Fruit fly (Drosophila melanogaster) whole organism, embryonic: ENCODE measurements around the gene CG31191.

Source experiments
- Ada2b ChIP-seq: fragments of 200-800 bp; sonication (Bioruptor generic); IDR thresholded peaks from 2 replicates; pipeline ENCODE4 v1.3.6; 2022; ENCODE audit warnings: missing biosample characterization, missing genetic modification characterization
- Atf-2 ChIP-seq: fragments of 200-800 bp; sonication (Bioruptor generic); optimal IDR thresholded peaks from 2 replicates; lab custom pipeline; 2016; ENCODE audit warnings: missing biosample characterization, missing genetic modification characterization
- CG10366 ChIP-seq: fragments of 200-800 bp; sonication (Bioruptor generic); IDR thresholded peaks from 2 replicates; pipeline ENCODE4 v1.3.6; 2022; ENCODE audit warnings: missing biosample characterization, missing genetic modification characterization
- CG11456 ChIP-seq: fragments of 200-800 bp; sonication (Bioruptor generic); IDR thresholded peaks from 3 replicates; pipeline ENCODE4 v1.3.6; 2022; ENCODE audit warnings: missing biosample characterization, missing genetic modification characterization
- CG11723 ChIP-seq: fragments of 200-800 bp; sonication (Bioruptor generic); optimal IDR thresholded peaks from 2 replicates; lab custom pipeline; 2017; ENCODE audit warnings: missing biosample characterization, mild to moderate bottlenecking, missing genetic modification characterization
- CG12219 ChIP-seq: fragments of 200-800 bp; sonication (Bioruptor generic); optimal IDR thresholded peaks from 3 replicates; lab custom pipeline; 2018; ENCODE audit warnings: missing biosample characterization, mild to moderate bottlenecking, missing genetic modification characterization
- CG14050 ChIP-seq: fragments of 200-800 bp; sonication (Bioruptor generic); IDR thresholded peaks from 3 replicates; pipeline ENCODE4 v1.3.6; 2022; ENCODE audit warnings: missing biosample characterization, missing genetic modification characterization
- CG17359 ChIP-seq: fragments of 200-800 bp; sonication (Bioruptor generic); optimal IDR thresholded peaks from 3 replicates; lab custom pipeline; 2018; ENCODE audit warnings: missing biosample characterization, mild to moderate bottlenecking, missing genetic modification characterization, moderate library complexity
- CG17829 ChIP-seq: fragments of 200-800 bp; optimal IDR thresholded peaks from 2 replicates; lab custom pipeline; 2019; ENCODE audit warnings: missing biosample characterization, mild to moderate bottlenecking, missing genetic modification characterization, moderate library complexity
- CG18764 ChIP-seq: fragments of 200-800 bp; sonication (Bioruptor generic); optimal IDR thresholded peaks from 3 replicates; lab custom pipeline; 2016; ENCODE audit warnings: missing biosample characterization, missing genetic modification characterization
- CG2129 ChIP-seq: fragments of 200-800 bp; sonication (Bioruptor generic); IDR thresholded peaks from 2 replicates; pipeline ENCODE4 v1.3.6; 2022; ENCODE audit warnings: missing biosample characterization, missing genetic modification characterization; ENCODE audit not compliant: partially characterized antibody
- CG32532 ChIP-seq: fragments of 200-800 bp; sonication (Bioruptor generic); IDR thresholded peaks from 2 replicates; pipeline ENCODE4 v1.3.6; 2022; ENCODE audit warnings: missing biosample characterization, missing genetic modification characterization
- CG43689 ChIP-seq: fragments of 200-800 bp; sonication (Bioruptor generic); IDR thresholded peaks from 2 replicates; pipeline ENCODE4 v1.3.6; 2022; ENCODE audit warnings: missing biosample characterization, missing genetic modification characterization
- CG7372 ChIP-seq: fragments of 200-800 bp; sonication (Bioruptor generic); IDR thresholded peaks from 2 replicates; pipeline ENCODE4 v1.3.6; 2022; ENCODE audit warnings: missing biosample characterization, missing genetic modification characterization
- CG9437 ChIP-seq: fragments of 200-800 bp; sonication (Bioruptor generic); optimal IDR thresholded peaks from 2 replicates; lab custom pipeline; 2018; ENCODE audit warnings: missing biosample characterization, mild to moderate bottlenecking, missing genetic modification characterization
- CG9609 ChIP-seq: fragments of 200-800 bp; sonication (Bioruptor generic); optimal IDR thresholded peaks from 3 replicates; lab custom pipeline; 2016; ENCODE audit warnings: missing biosample characterization, missing genetic modification characterization
- CG9817 ChIP-seq: fragments of 200-800 bp; sonication (Bioruptor generic); optimal IDR thresholded peaks from 2 replicates; lab custom pipeline; 2018; ENCODE audit warnings: missing biosample characterization, mild to moderate bottlenecking, missing genetic modification characterization, moderate library complexity
- CG9932 ChIP-seq: fragments of 200-800 bp; sonication (Bioruptor generic); IDR thresholded peaks from 2 replicates; pipeline ENCODE4 v1.3.6; 2022; ENCODE audit warnings: missing biosample characterization, missing genetic modification characterization
- CrebB ChIP-seq: fragments of 200-800 bp; sonication (Bioruptor generic); optimal IDR thresholded peaks from 3 replicates; lab custom pipeline; 2018; ENCODE audit warnings: missing biosample characterization, mild to moderate bottlenecking, missing genetic modification characterization
- Deaf1 ChIP-seq: fragments of 200-800 bp; optimal IDR thresholded peaks from 3 replicates; lab custom pipeline; 2019; ENCODE audit warnings: missing biosample characterization, mild to moderate bottlenecking, missing genetic modification characterization, moderate library complexity
- Drgx ChIP-seq: fragments of 200-800 bp; sonication (Bioruptor generic); IDR thresholded peaks from 2 replicates; pipeline ENCODE4 v1.3.6; 2022; ENCODE audit warnings: missing biosample characterization, missing genetic modification characterization
- E2f1 ChIP-seq: fragments of 200-800 bp; sonication (Bioruptor generic); IDR thresholded peaks from 2 replicates; pipeline ENCODE4 v1.3.6; 2022; ENCODE audit warnings: missing biosample characterization, missing genetic modification characterization
- Ets97D ChIP-seq: fragments of 200-800 bp; sonication (Bioruptor generic); optimal IDR thresholded peaks from 3 replicates; lab custom pipeline; 2016; ENCODE audit warnings: missing biosample characterization, missing genetic modification characterization
- HmgZ ChIP-seq: fragments of 200-800 bp; sonication (Bioruptor generic); optimal IDR thresholded peaks from 2 replicates; lab custom pipeline; 2018; ENCODE audit warnings: missing biosample characterization, mild to moderate bottlenecking, missing genetic modification characterization
- Neu2 ChIP-seq: fragments of 200-800 bp; sonication (Bioruptor generic); optimal IDR thresholded peaks from 3 replicates; lab custom pipeline; 2016; ENCODE audit warnings: missing biosample characterization, missing genetic modification characterization, borderline replicate concordance
- Nf-YA ChIP-seq: fragments of 200-800 bp; sonication (Bioruptor generic); IDR thresholded peaks from 2 replicates; pipeline ENCODE4 v1.3.6; 2022; ENCODE audit warnings: missing biosample characterization, missing genetic modification characterization
- Stat92E ChIP-seq, 3 experiments: fragments of >200 bp in 2 of 3; fragments of 200-800 bp in 1 of 3; sonication (Bioruptor generic) in 1 of 3; optimal IDR thresholded peaks; 2 replicates each; lab custom pipeline; 2017 to 2019; ENCODE audit warnings: missing biosample characterization in 3 of 3, missing genetic modification characterization in 3 of 3, mild to moderate bottlenecking in 1 of 3, moderate library complexity in 1 of 3
- Xbp1 ChIP-seq: fragments of 200-800 bp; sonication (Bioruptor generic); optimal IDR thresholded peaks from 3 replicates; lab custom pipeline; 2016; ENCODE audit warnings: missing biosample characterization, mild to moderate bottlenecking, missing genetic modification characterization
- br ChIP-seq: fragments of >200 bp; optimal IDR thresholded peaks from 2 replicates; lab custom pipeline; 2017
- crc ChIP-seq: fragments of 200-800 bp; sonication (Bioruptor generic); optimal IDR thresholded peaks from 2 replicates; lab custom pipeline; 2016; ENCODE audit warnings: missing biosample characterization, missing genetic modification characterization
- crp ChIP-seq, 2 experiments: fragments of 200-800 bp; sonication (Bioruptor generic); optimal IDR thresholded peaks; 2 replicates in 1 of 2; 3 replicates in 1 of 2; lab custom pipeline; 2017; ENCODE audit warnings: missing biosample characterization in 2 of 2, missing genetic modification characterization in 2 of 2, mild to moderate bottlenecking in 1 of 2, moderate library complexity in 1 of 2
- danr ChIP-seq: fragments of 200-800 bp; sonication (Bioruptor generic); IDR thresholded peaks from 2 replicates; pipeline ENCODE4 v1.3.6; 2022; ENCODE audit warnings: missing biosample characterization, missing genetic modification characterization
- dysf ChIP-seq: fragments of 200-800 bp; sonication (Bioruptor generic); IDR thresholded peaks from 3 replicates; pipeline ENCODE4 v1.3.6; 2022; ENCODE audit warnings: missing biosample characterization, missing genetic modification characterization
- esg ChIP-seq: fragments of 200-800 bp; sonication (Bioruptor generic); conservative IDR thresholded peaks from 2 replicates; pipeline ENCODE4 v1.3.6; 2022; ENCODE audit warnings: missing biosample characterization, missing genetic modification characterization
- ftz-f1 ChIP-seq: fragments of 200-800 bp; sonication (Bioruptor generic); optimal IDR thresholded peaks from 2 replicates; lab custom pipeline; 2016; ENCODE audit warnings: missing biosample characterization, missing genetic modification characterization
- gce ChIP-seq: fragments of 200-800 bp; sonication (Bioruptor generic); IDR thresholded peaks from 3 replicates; pipeline ENCODE4 v1.3.6; 2022; ENCODE audit warnings: missing biosample characterization, missing genetic modification characterization
- gfzf ChIP-seq: fragments of 200-800 bp; sonication (Bioruptor generic); optimal IDR thresholded peaks from 2 replicates; lab custom pipeline; 2016; ENCODE audit warnings: missing biosample characterization, mild to moderate bottlenecking, missing genetic modification characterization, moderate library complexity
- jigr1 ChIP-seq: fragments of 200-800 bp; sonication (Bioruptor generic); IDR thresholded peaks from 3 replicates; pipeline ENCODE4 v1.3.6; 2022; ENCODE audit warnings: missing biosample characterization, missing genetic modification characterization
- jing ChIP-seq: fragments of 200-800 bp; sonication (Bioruptor generic); optimal IDR thresholded peaks from 2 replicates; lab custom pipeline; 2018; ENCODE audit warnings: missing biosample characterization, mild to moderate bottlenecking, missing genetic modification characterization
- kay ChIP-seq: fragments of 200-800 bp; sonication (Bioruptor generic); optimal IDR thresholded peaks from 2 replicates; lab custom pipeline; 2016; ENCODE audit warnings: missing biosample characterization, missing genetic modification characterization
- luna ChIP-seq: fragments of 200-800 bp; sonication (Bioruptor generic); optimal IDR thresholded peaks from 2 replicates; lab custom pipeline; 2016; ENCODE audit warnings: missing biosample characterization, missing genetic modification characterization
- nerfin-1 ChIP-seq: fragments of 200-800 bp; sonication (Bioruptor generic); optimal IDR thresholded peaks from 3 replicates; lab custom pipeline; 2019; ENCODE audit warnings: missing biosample characterization, mild to moderate bottlenecking, missing genetic modification characterization, moderate library complexity
- peb ChIP-seq: fragments of 200-800 bp; sonication (Bioruptor generic); IDR thresholded peaks from 2 replicates; pipeline ENCODE4 v1.3.6; 2022; ENCODE audit warnings: missing biosample characterization, missing genetic modification characterization
- pho ChIP-seq: fragments of 200-800 bp; sonication (Bioruptor generic); optimal IDR thresholded peaks from 2 replicates; lab custom pipeline; 2016; ENCODE audit warnings: missing biosample characterization, missing genetic modification characterization
- rib ChIP-seq: fragments of 200-800 bp; sonication (Bioruptor generic); IDR thresholded peaks from 2 replicates; pipeline ENCODE4 v1.3.6; 2022; ENCODE audit warnings: missing biosample characterization, missing genetic modification characterization
- row ChIP-seq: fragments of 200-800 bp; sonication (Bioruptor generic); IDR thresholded peaks from 3 replicates; pipeline ENCODE4 v1.3.6; 2022; ENCODE audit warnings: missing biosample characterization, missing genetic modification characterization
- run ChIP-seq: fragments of 200-800 bp; sonication (Bioruptor generic); optimal IDR thresholded peaks from 3 replicates; lab custom pipeline; 2018; ENCODE audit warnings: missing biosample characterization, mild to moderate bottlenecking, missing genetic modification characterization
- sens ChIP-seq: fragments of 200-800 bp; sonication (Bioruptor generic); peaks from one replicate; lab custom pipeline; 2016; ENCODE audit warnings: missing biosample characterization, missing genetic modification characterization
- slou ChIP-seq: fragments of 200-800 bp; sonication (Bioruptor generic); optimal IDR thresholded peaks from 3 replicates; lab custom pipeline; 2016; ENCODE audit warnings: missing biosample characterization, missing genetic modification characterization
- sqz ChIP-seq: fragments of 200-800 bp; sonication (Bioruptor generic); optimal IDR thresholded peaks from 3 replicates; lab custom pipeline; 2018; ENCODE audit warnings: missing biosample characterization, mild to moderate bottlenecking, missing genetic modification characterization
- stc ChIP-seq: fragments of 200-800 bp; sonication (Bioruptor generic); IDR thresholded peaks from 2 replicates; pipeline ENCODE4 v1.3.6; 2022; ENCODE audit warnings: missing biosample characterization, missing genetic modification characterization
- sug ChIP-seq: fragments of 200-800 bp; optimal IDR thresholded peaks from 2 replicates; lab custom pipeline; 2019; ENCODE audit warnings: missing biosample characterization, mild to moderate bottlenecking, missing genetic modification characterization, moderate library complexity
- tgo ChIP-seq: fragments of 200-800 bp; sonication (Bioruptor generic); IDR thresholded peaks from 3 replicates; pipeline ENCODE4 v1.3.6; 2022; ENCODE audit warnings: missing biosample characterization, missing genetic modification characterization

Gene CG31191

DNA sequence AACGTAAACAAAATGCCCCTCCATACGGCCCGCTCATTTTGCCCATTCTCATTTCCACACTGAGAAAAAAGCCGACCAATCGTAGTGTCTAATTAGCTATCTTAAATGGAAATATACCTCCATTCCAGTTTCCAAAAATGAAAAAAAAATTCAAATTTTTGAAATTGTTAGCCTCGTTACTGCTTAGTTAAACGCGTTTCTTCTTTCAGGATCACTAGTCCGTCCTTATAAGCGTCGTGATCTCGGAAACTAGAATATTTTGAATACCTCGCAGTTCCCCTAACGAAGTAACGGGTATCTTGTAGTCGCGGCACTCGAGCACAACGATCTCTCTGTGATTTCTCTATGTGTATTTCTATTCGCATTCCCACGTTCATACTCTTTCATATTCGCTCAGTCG, 44.3 kb upstream of the CG31191 start (continued):
- peak; percentile 13 for TF ChIP-seq CG12219 (GFP tag; lab: Kevin White, UChicago)
- TF ChIP-seq Xbp1 (GFP tag; lab: Kevin White, UChicago) = peak; percentile 53
- peak; percentile 47 for TF ChIP-seq Ada2b (GFP tag; lab: Robert Waterston, UW)
- no peak for TF ChIP-seq ftz-f1
- TF ChIP-seq E2f1 = no peak
- peak; percentile 37 for TF ChIP-seq CG9609 (GFP tag; lab: Kevin White, UChicago)
- peak; percentile 51 for TF ChIP-seq CG17829 (tag; lab: Kevin White, UChicago)
- TF ChIP-seq CG7372 (GFP tag; lab: Robert Waterston, UW) = peak; percentile 25; the same call in 1 of the 2 replicates
- no peak for TF ChIP-seq jing
- TF ChIP-seq CG17359 (tag; lab: Kevin White, UChicago) = no peak
- no peak for TF ChIP-seq Neu2
- TF ChIP-seq CG10366 (GFP tag; lab: Robert Waterston, UW) = no peak; the same call in 1 of the 2 replicates
- no peak for TF ChIP-seq jigr1 (GFP tag; lab: Robert Waterston, UW)
- no peak for TF ChIP-seq CG18764
- no peak for TF ChIP-seq stc (GFP tag; lab: Robert Waterston, UW)
- no peak for TF ChIP-seq peb (GFP tag; lab: Robert Waterston, UW)
- no peak for TF ChIP-seq Nf-YA (GFP tag; lab: Robert Waterston, UW)
- no peak for TF ChIP-seq CrebB (tag; lab: Kevin White, UChicago)
- no peak for TF ChIP-seq CG11456 (GFP tag; lab: Robert Waterston, UW)
- TF ChIP-seq Drgx = no peak; the same call in 1 of the 2 replicates
- TF ChIP-seq tgo = no peak; the same call in none of the 3 replicates
- peak; percentile 9 for TF ChIP-seq CG11723 (GFP tag; lab: Kevin White, UChicago)
- TF ChIP-seq gfzf (GFP tag; lab: Kevin White, UChicago) = no peak
- peak; percentile 73 for TF ChIP-seq row (GFP tag; lab: Robert Waterston, UW)
- TF ChIP-seq HmgZ (tag; lab: Kevin White, UChicago) = no peak
- no peak for TF ChIP-seq br (lab: Kevin White, UChicago)
- TF ChIP-seq sqz = no peak
- TF ChIP-seq dysf (GFP tag; lab: Robert Waterston, UW) = peak; percentile 77
- TF ChIP-seq luna (GFP tag; lab: Kevin White, UChicago) = peak; percentile 32
- TF ChIP-seq pho (GFP tag; lab: Kevin White, UChicago) = peak; percentile 62
- TF ChIP-seq Stat92E (GFP tag; optimal IDR thresholded peaks at IDR 0.05; lab: Kevin White, UChicago) = no peak
- peak; percentile 23 for TF ChIP-seq crc (GFP tag; lab: Kevin White, UChicago)
- peak; percentile 85 for TF ChIP-seq sens (GFP tag; lab: Kevin White, UChicago)
- TF ChIP-seq crp (GFP tag; optimal IDR thresholded peaks at IDR 0.05; lab: Kevin White, UChicago) = no peak
- TF ChIP-seq nerfin-1 (tag; lab: Kevin White, UChicago) = peak; percentile 19
- TF ChIP-seq kay (GFP tag; lab: Kevin White, UChicago) = peak; percentile 11
- no peak for TF ChIP-seq gce (GFP tag; lab: Robert Waterston, UW)
- TF ChIP-seq Atf-2 (GFP tag; lab: Kevin White, UChicago) = peak; percentile 68
- peak; percentile 45; the same call in 1 of the 3 replicates for TF ChIP-seq CG14050 (GFP tag; lab: Robert Waterston, UW)
- peak; percentile 45; the same call in 1 of the 2 replicates for TF ChIP-seq esg (GFP tag; lab: Robert Waterston, UW)
- TF ChIP-seq Ets97D (GFP tag; lab: Kevin White, UChicago) = no peak
- peak; percentile 64 for TF ChIP-seq sug (tag; lab: Kevin White, UChicago)
- no peak for TF ChIP-seq rib (GFP tag; lab: Robert Waterston, UW)
- peak; percentile 84 for TF ChIP-seq CG9437 (GFP tag; lab: Kevin White, UChicago)
- no peak for TF ChIP-seq slou (GFP tag; lab: Kevin White, UChicago)
- TF ChIP-seq CG2129 (GFP tag; lab: Robert Waterston, UW) = no peak
- peak; percentile 56 for TF ChIP-seq CG9817 (tag; lab: Kevin White, UChicago)
- TF ChIP-seq danr (GFP tag; lab: Robert Waterston, UW) = 0 out of 2 replicates have a peak, but pooled peaks have one; percentile 24
- peak; percentile 5 for TF ChIP-seq Deaf1 (tag; lab: Kevin White, UChicago)
- peak; percentile 63 for TF ChIP-seq CG32532 (GFP tag; lab: Robert Waterston, UW)
- no peak for TF ChIP-seq CG43689 (GFP tag; lab: Robert Waterston, UW)
- TF ChIP-seq run = no peak
- peak; percentile 62 for TF ChIP-seq CG9932
